Worm (Caenorhabditis elegans) whole organism, late embryonic: ENCODE results near the gene sdz-36.

Experiments
- F13H6.1 ChIP-seq: sonication (generic microtip); optimal IDR thresholded peaks from 2 replicates; lab custom pipeline; 2016; ENCODE audit warnings: missing genetic modification characterization, missing compliant biosample characterization
- T23F11.4 ChIP-seq: fragments of 200-800 bp; sonication (Bioruptor generic); optimal IDR thresholded peaks from 2 replicates; lab custom pipeline; 2018; ENCODE audit warnings: mild to moderate bottlenecking, missing genetic modification characterization, missing compliant biosample characterization
- ceh-22 ChIP-seq: sonication (generic microtip); optimal IDR thresholded peaks from 2 replicates; lab custom pipeline; 2017; ENCODE audit warnings: missing biosample characterization, missing genetic modification characterization
- ceh-45 ChIP-seq: fragments of 200-800 bp; sonication (Bioruptor generic); IDR thresholded peaks from 2 replicates; pipeline ENCODE4 v1.3.6; 2022; ENCODE audit warnings: missing genetic modification reagents, missing genetic modification characterization, missing compliant biosample characterization
- ceh-48 ChIP-seq: sonication (generic microtip); optimal IDR thresholded peaks from 2 replicates; lab custom pipeline; 2016; ENCODE audit warnings: missing genetic modification characterization, inconsistent platforms, missing compliant biosample characterization
- fax-1 ChIP-seq: sonication (generic microtip); optimal IDR thresholded peaks from 2 replicates; lab custom pipeline; 2016; ENCODE audit warnings: missing genotype, missing genetic modification characterization, missing compliant biosample characterization
- nfya-1 ChIP-seq: sonication (generic microtip); optimal IDR thresholded peaks from 2 replicates; lab custom pipeline; 2017; ENCODE audit warnings: missing genetic modification characterization, mild to moderate bottlenecking, missing compliant biosample characterization, antibody characterized with exemption, moderate library complexity
- nhr-232 ChIP-seq: sonication (generic microtip); optimal IDR thresholded peaks from 2 replicates; lab custom pipeline; 2016; ENCODE audit warnings: missing genetic modification characterization, missing compliant biosample characterization
- rnt-1 ChIP-seq: sonication (generic microtip); optimal IDR thresholded peaks from 2 replicates; lab custom pipeline; 2016; ENCODE audit warnings: missing genetic modification characterization, missing compliant biosample characterization

DNA sequence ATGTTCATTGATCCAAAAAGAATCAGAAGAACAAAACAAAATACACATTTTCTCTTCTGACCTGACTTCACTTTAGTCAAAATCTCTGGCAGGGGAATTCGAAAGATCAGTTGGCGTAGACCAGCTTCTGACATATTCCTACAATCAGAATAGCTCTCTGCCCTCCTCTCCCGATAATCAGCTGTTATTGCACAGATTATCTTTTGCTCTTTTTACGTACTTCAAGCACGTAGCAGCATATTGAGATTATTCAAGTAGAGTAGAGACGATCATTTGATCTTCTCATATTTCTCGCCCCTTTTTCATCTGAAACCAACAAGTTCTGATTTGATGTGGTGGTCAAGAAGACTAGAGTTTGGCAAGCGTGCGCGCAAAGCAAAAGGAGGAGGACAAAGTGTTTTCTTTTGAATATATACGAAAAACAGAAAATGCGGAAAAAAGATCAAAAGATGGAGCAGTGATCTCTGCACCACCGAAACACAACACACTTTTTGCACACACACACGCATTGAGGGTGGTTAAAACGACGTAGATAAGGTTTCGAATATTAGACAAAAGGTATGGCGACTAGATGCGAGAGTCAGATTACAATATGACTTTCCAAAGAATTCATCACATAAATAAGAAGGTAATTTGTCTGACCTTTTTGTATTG is 16.9 kb upstream of the sdz-36 start:
- TF ChIP-seq nhr-232 (no peak), ceh-22 (tag; lab: Kevin White, UChicago) (no peak), fax-1 (tag; lab: Kevin White, UChicago) (no peak), T23F11.4 (no peak), nfya-1 (tag; lab: Kevin White, UChicago) (no peak), rnt-1 (tag; lab: Kevin White, UChicago) (no peak), ceh-45 (GFP tag; lab: Robert Waterston, UW) (no peak), ceh-48 (tag; lab: Kevin White, UChicago) (no peak), F13H6.1 (tag; lab: Kevin White, UChicago) (no peak)
